Fruit fly (Drosophila melanogaster) whole organism, wandering third instar larva: ENCODE results near the gene NaPi-III.

Experiments used
- Hr83 ChIP-seq: fragments of 200-300 bp; sonication (Bioruptor generic); optimal IDR thresholded peaks from 2 replicates; lab custom pipeline; 2016; ENCODE audit warnings: missing biosample characterization, mild to moderate bottlenecking, missing genetic modification characterization, moderate library complexity; ENCODE audit not compliant: poor library complexity, severe bottlenecking
- Myc ChIP-seq: fragments of >200 bp; optimal IDR thresholded peaks from 2 replicates; lab custom pipeline; 2017
- Vsx2 ChIP-seq: fragments of 200-300, 225-300 bp; sonication (Bioruptor generic); optimal IDR thresholded peaks from 2 replicates; lab custom pipeline; 2018; ENCODE audit warnings: missing biosample characterization, missing genetic modification characterization; ENCODE audit not compliant: partially characterized antibody
- dl ChIP-seq, 2 experiments: fragments of 175-275, 200-275 bp in 1 of 2; fragments of 200-275 bp in 1 of 2; sonication (Bioruptor generic); optimal IDR thresholded peaks; lab custom pipeline; 2018; ENCODE audit warnings: mild to moderate bottlenecking in 2 of 2, missing biosample characterization in 2 of 2, missing genetic modification characterization in 2 of 2, moderate library complexity in 2 of 2; ENCODE audit not compliant: partially characterized antibody in 2 of 2, insufficient read depth in 1 of 2
- foxo ChIP-seq, 2 experiments: fragments of 200-800 bp; sonication (Bioruptor generic); optimal IDR thresholded peaks; 2 replicates in 1 of 2; 3 replicates in 1 of 2; lab custom pipeline; 2016 to 2017; ENCODE audit warnings: missing biosample characterization in 2 of 2, missing genetic modification characterization in 2 of 2
- fru ChIP-seq: fragments of 200-800 bp; sonication (Bioruptor generic); optimal IDR thresholded peaks from 3 replicates; lab custom pipeline; 2016; ENCODE audit warnings: missing biosample characterization, mild to moderate bottlenecking, missing genetic modification characterization
- psq ChIP-seq: fragments of 200-800 bp; sonication (Bioruptor generic); optimal IDR thresholded peaks from 3 replicates; lab custom pipeline; 2017; ENCODE audit warnings: missing biosample characterization, mild to moderate bottlenecking, missing genetic modification characterization, moderate library complexity
- sv ChIP-seq: fragments of 200-800 bp; sonication (Bioruptor generic); optimal IDR thresholded peaks from 3 replicates; lab custom pipeline; 2016; ENCODE audit warnings: missing biosample characterization, missing genetic modification characterization
- tai ChIP-seq: sonication (Bioruptor generic); optimal IDR thresholded peaks from 2 replicates; lab custom pipeline; 2016; ENCODE audit warnings: missing biosample characterization, missing genetic modification characterization
- usp ChIP-seq: fragments of >200 bp; optimal IDR thresholded peaks from 2 replicates; lab custom pipeline; 2017; ENCODE audit warnings: missing biosample characterization, missing genetic modification characterization

DNA sequence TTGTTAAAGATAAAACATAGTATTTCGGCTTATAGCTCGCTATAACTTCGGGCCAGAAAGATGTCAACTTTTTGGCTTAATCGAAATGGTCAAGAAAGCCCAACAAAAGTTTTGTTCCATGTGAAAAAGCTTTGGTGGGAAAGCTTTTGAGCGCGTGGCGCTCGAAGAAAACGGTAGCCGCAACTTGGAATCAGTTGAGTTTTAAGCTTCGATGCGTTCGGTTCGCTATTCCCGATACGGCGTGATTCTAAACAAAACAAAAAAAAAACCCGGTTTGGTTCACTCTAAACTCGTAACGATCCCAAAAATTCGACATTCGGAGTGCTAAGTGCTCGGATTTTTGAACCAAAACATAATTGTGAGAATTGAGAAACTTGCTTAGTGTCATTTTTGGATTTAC, 12.7 kb downstream of the NaPi-III start, which contains the start of gene IRSp53:
- TF ChIP-seq fru (GFP tag; lab: Kevin White, UChicago) (no peak), Hr83 (no peak), usp (GFP tag; lab: Kevin White, UChicago) (no peak), foxo (GFP tag; optimal IDR thresholded peaks at IDR 0.05; lab: Kevin White, UChicago) (no peak), tai (no peak), psq (GFP tag; lab: Kevin White, UChicago) (no peak), sv (GFP tag; lab: Kevin White, UChicago) (no peak), Myc (lab: Kevin White, UChicago) (no peak), dl (GFP tag; optimal IDR thresholded peaks at IDR 0.05; lab: Kevin White, UChicago; ENCODE audit: insufficient read depth in 1 of 2, partially characterized antibody in 2 of 2) (no peak), Vsx2 (GFP tag; lab: Kevin White, UChicago) (no peak)
